Worm (Caenorhabditis elegans) whole organism, L4 larva: ENCODE measurements around the gene ZK666.11.

Experiments used
- R02D3.7 ChIP-seq: fragments of 150-350 bp; sonication (generic microtip); optimal IDR thresholded peaks from 3 replicates; lab custom pipeline; 2014; ENCODE audit warnings: missing biosample characterization, missing genetic modification characterization
- ctbp-1 ChIP-seq: fragments of 200-800 bp; sonication (Bioruptor generic); IDR thresholded peaks from 2 replicates; pipeline ENCODE4 v1.3.6; 2022; ENCODE audit warnings: missing genetic modification reagents, missing genetic modification characterization, missing compliant biosample characterization
- dmd-6 ChIP-seq: fragments of 200-800 bp; sonication (Bioruptor generic); IDR thresholded peaks from 2 replicates; pipeline ENCODE4 v1.3.6; 2022; ENCODE audit warnings: missing genetic modification reagents, missing genetic modification characterization, missing compliant biosample characterization
- hlh-11 ChIP-seq: fragments of 200-800 bp; sonication (Bioruptor generic); optimal IDR thresholded peaks from 2 replicates; lab custom pipeline; 2018; ENCODE audit warnings: mild to moderate bottlenecking, missing genetic modification characterization, missing compliant biosample characterization
- lin-15B ChIP-seq: fragments of 150-350 bp; sonication (generic microtip); optimal IDR thresholded peaks from 3 replicates; lab custom pipeline; 2014; ENCODE audit warnings: missing biosample characterization, missing genetic modification characterization
- nhr-10 ChIP-seq: fragments of 150-350 bp; optimal IDR thresholded peaks from 2 replicates; lab custom pipeline; 2014; ENCODE audit warnings: missing biosample characterization, missing genetic modification characterization
- nhr-237 ChIP-seq: sonication (generic microtip); optimal IDR thresholded peaks from 2 replicates; lab custom pipeline; 2017; ENCODE audit warnings: missing biosample characterization, missing genetic modification characterization
- snpc-4 ChIP-seq: fragments of 150-350 bp; optimal IDR thresholded peaks from 2 replicates; lab custom pipeline; 2014; ENCODE audit warnings: missing biosample characterization, missing genetic modification characterization
- unc-130 ChIP-seq: sonication (generic microtip); optimal IDR thresholded peaks from 2 replicates; lab custom pipeline; 2016; ENCODE audit warnings: missing genetic modification reagents, missing genetic modification characterization, missing compliant biosample characterization
- vab-7 ChIP-seq: fragments of 200-800 bp; sonication (Bioruptor generic); IDR thresholded peaks from 2 replicates; pipeline ENCODE4 v1.3.6; 2022; ENCODE audit warnings: missing genetic modification reagents, missing genetic modification characterization, missing compliant biosample characterization

ce11 chrII:10485640-10486039 is 3.3 kb downstream of the ZK666.11 start:
- TF ChIP-seq ctbp-1 (GFP tag; lab: Robert Waterston, UW) = no peak
- TF ChIP-seq nhr-10 (tag; lab: Kevin White, UChicago) = no peak
- no peak for TF ChIP-seq lin-15B (tag; lab: Kevin White, UChicago)
- TF ChIP-seq R02D3.7 = no peak
- peak; percentile 61 for TF ChIP-seq dmd-6 (GFP tag; lab: Robert Waterston, UW)
- no peak for TF ChIP-seq unc-130 (GFP tag; lab: Kevin White, UChicago)
- no peak for TF ChIP-seq snpc-4
- TF ChIP-seq nhr-237 = no peak
- no peak for TF ChIP-seq vab-7 (GFP tag; lab: Robert Waterston, UW)
- TF ChIP-seq hlh-11 (tag; lab: Kevin White, UChicago) = peak; percentile 44
